Fruit fly (Drosophila melanogaster): ENCODE measurements around the gene fal.

dm6 chr3L:19260278-19260803, 34.0 kb upstream of the fal start, which contains the start of gene nes:
- TF ChIP-seq CG12605 (GFP tag; IDR thresholded peaks at IDR 0.05) (no peak), rn (GFP tag; IDR thresholded peaks at IDR 0.05) (no peak), CG9948 (tag; optimal IDR thresholded peaks at IDR 0.05) (no peak), CG8159 (tag; optimal IDR thresholded peaks at IDR 0.05) (no peak)

All from whole organism, pupa.